Worm (Caenorhabditis elegans) whole organism, early embryonic: Measurements from ENCODE around the gene cnc-6.

Experiments
- F13C5.2 ChIP-seq: sonication (generic microtip); optimal IDR thresholded peaks from 2 replicates; lab custom pipeline; 2017; ENCODE audit warnings: mild to moderate bottlenecking, missing genetic modification characterization, inconsistent platforms, missing compliant biosample characterization
- ama-1 ChIP-seq: fragments of 150-350 bp; optimal IDR thresholded peaks from 2 replicates; lab custom pipeline; 2014
- flt-1 ChIP-seq: fragments of 200-800 bp; sonication (Bioruptor generic); IDR thresholded peaks from 2 replicates; pipeline ENCODE4 v1.3.6; 2022; ENCODE audit warnings: missing genetic modification characterization, missing compliant biosample characterization
- hmbx-1 ChIP-seq: sonication (generic microtip); optimal IDR thresholded peaks from 2 replicates; lab custom pipeline; 2016; ENCODE audit warnings: mild to moderate bottlenecking, missing genetic modification characterization, missing compliant biosample characterization
- hnd-1 ChIP-seq: sonication (generic microtip); optimal IDR thresholded peaks from 2 replicates; lab custom pipeline; 2016; ENCODE audit warnings: missing genetic modification characterization, missing compliant biosample characterization
- tbx-11 ChIP-seq: fragments of 200-800 bp; sonication (Bioruptor generic); IDR thresholded peaks from 2 replicates; pipeline ENCODE4 v1.3.6; 2022; ENCODE audit warnings: missing genetic modification characterization, missing compliant biosample characterization

DNA sequence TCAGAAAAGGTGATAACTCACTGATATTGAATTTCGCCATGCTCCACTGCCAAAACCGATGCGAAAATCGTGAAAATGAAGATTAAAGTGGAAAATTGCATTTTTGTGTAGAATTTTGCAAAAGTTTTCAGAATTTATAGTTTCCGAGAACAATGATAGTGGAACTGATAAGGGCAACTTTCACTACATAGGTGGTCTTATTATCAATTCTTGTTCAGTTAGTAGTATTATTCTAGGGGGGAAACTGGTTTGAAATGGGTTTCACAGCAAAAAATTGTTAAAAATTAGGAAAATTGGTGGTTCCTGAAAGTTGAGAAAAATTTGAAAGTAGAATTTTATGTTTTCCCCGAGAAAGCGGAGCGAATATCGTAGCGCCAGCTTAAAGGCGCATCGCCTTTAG, 5.2 kb upstream of the cnc-6 start, which contains the start of gene Y46E12A.5:
- TF ChIP-seq F13C5.2 (tag; lab: Kevin White, UChicago) = no peak
- TF ChIP-seq tbx-11 (GFP tag; lab: Robert Waterston, UW) = no peak
- no peak for TF ChIP-seq flt-1 (GFP tag; lab: Robert Waterston, UW)
- no peak for TF ChIP-seq ama-1
- no peak for TF ChIP-seq hnd-1 (tag; lab: Kevin White, UChicago)
- no peak for TF ChIP-seq hmbx-1 (tag; lab: Kevin White, UChicago)
